Worm (Caenorhabditis elegans) whole organism, L4 larva: ENCODE measurements around the gene F49H12.4.

Source experiments
- Y75B8A.6 ChIP-seq: fragments of 200-800 bp; sonication (Bioruptor generic); IDR thresholded peaks from 2 replicates; pipeline ENCODE4 v1.3.6; 2022; ENCODE audit warnings: missing genetic modification reagents, missing genetic modification characterization, missing compliant biosample characterization
- ama-1 ChIP-seq: fragments of 150-350 bp; optimal IDR thresholded peaks from 2 replicates; lab custom pipeline; 2014; ENCODE audit warnings: inconsistent platforms, mixed read lengths
- attf-4 ChIP-seq: sonication (generic microtip); optimal IDR thresholded peaks from 3 replicates; lab custom pipeline; 2017; ENCODE audit warnings: missing biosample characterization, missing genetic modification characterization
- daf-8 ChIP-seq: fragments of 200-800 bp; sonication (Bioruptor generic); IDR thresholded peaks from 2 replicates; pipeline ENCODE4 v1.3.6; 2022; ENCODE audit warnings: missing genetic modification characterization, missing compliant biosample characterization
- gei-8 ChIP-seq: fragments of 200-800 bp; sonication (Bioruptor generic); optimal IDR thresholded peaks from 2 replicates; lab custom pipeline; 2018; ENCODE audit warnings: mild to moderate bottlenecking, missing genetic modification characterization, missing compliant biosample characterization
- lin-29 ChIP-seq: fragments of 200-800 bp; sonication (Bioruptor generic); IDR thresholded peaks from 2 replicates; pipeline ENCODE4 v1.3.6; 2022; ENCODE audit warnings: missing genetic modification reagents, missing genetic modification characterization, missing compliant biosample characterization
- mdl-1 ChIP-seq, 2 experiments: fragments of 150-350 bp in 1 of 2; sonication (generic microtip) in 1 of 2; optimal IDR thresholded peaks; 2 replicates each; lab custom pipeline; 2014 to 2017; ENCODE audit warnings: missing biosample characterization in 2 of 2, missing genetic modification characterization in 2 of 2
- mep-1 ChIP-seq: fragments of 150-350 bp; sonication (generic microtip); optimal IDR thresholded peaks from 3 replicates; lab custom pipeline; 2014; ENCODE audit warnings: missing biosample characterization, missing genetic modification characterization
- nhr-11 ChIP-seq: fragments of 150-350 bp; optimal IDR thresholded peaks from 2 replicates; lab custom pipeline; 2014; ENCODE audit warnings: missing biosample characterization, missing genetic modification characterization
- nhr-237 ChIP-seq: sonication (generic microtip); optimal IDR thresholded peaks from 2 replicates; lab custom pipeline; 2017; ENCODE audit warnings: missing biosample characterization, missing genetic modification characterization
- nhr-28 ChIP-seq: fragments of 150-350 bp; optimal IDR thresholded peaks from 2 replicates; lab custom pipeline; 2014; ENCODE audit warnings: missing biosample characterization, missing genetic modification characterization
- nhr-77 ChIP-seq: fragments of 150-350 bp; optimal IDR thresholded peaks from 2 replicates; lab custom pipeline; 2014; ENCODE audit warnings: missing biosample characterization, missing genetic modification characterization
- pqm-1 ChIP-seq: sonication (generic microtip); optimal IDR thresholded peaks from 2 replicates; lab custom pipeline; 2017; ENCODE audit warnings: missing biosample characterization, missing genetic modification characterization
- skn-1 ChIP-seq: fragments of 150-350 bp; optimal IDR thresholded peaks from 2 replicates; lab custom pipeline; 2014; ENCODE audit warnings: missing biosample characterization, missing genetic modification characterization

DNA sequence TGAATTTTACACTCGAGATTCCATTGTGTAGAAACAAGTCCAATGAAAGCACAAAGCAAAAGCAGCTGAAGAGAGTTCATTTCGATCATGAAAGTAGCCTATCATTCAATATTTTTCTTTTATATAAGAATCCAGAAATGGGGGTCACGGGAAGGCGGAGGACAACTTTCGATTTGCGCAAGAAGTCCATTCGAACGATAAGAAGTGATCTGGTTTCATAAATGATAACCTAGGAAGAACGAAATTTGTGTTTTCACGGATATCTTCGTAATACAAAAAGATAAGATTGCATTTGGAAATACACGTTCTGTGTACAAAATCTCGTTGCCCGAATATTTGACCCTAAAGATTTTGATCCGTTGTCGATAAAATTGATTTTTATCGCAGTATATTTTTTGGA is 48.2 kb upstream of the F49H12.4 start, which contains the start of gene Y102A11A.5:
- TF ChIP-seq lin-29 (GFP tag; lab: Robert Waterston, UW) (no peak), Y75B8A.6 (GFP tag; lab: Robert Waterston, UW) (no peak), attf-4 (no peak), nhr-77 (tag; lab: Kevin White, UChicago) (no peak), nhr-237 (no peak), pqm-1 (no peak), nhr-11 (tag; lab: Kevin White, UChicago) (no peak), ama-1 (no peak), nhr-28 (tag; lab: Kevin White, UChicago) (peak; percentile 36), daf-8 (no peak), mdl-1 (tag; optimal IDR thresholded peaks at IDR 0.05; lab: Kevin White, UChicago) (no peak), skn-1 (tag; lab: Kevin White, UChicago) (no peak), mep-1 (tag; lab: Kevin White, UChicago) (no peak), gei-8 (GFP tag; lab: Kevin White, UChicago) (no peak)
